Fruit fly (Drosophila melanogaster) whole organism, wandering third instar larva: Measurements from ENCODE around the gene CG42264.

Source experiments
- Abd-B ChIP-seq: fragments of >200 bp; optimal IDR thresholded peaks from 2 replicates; lab custom pipeline; 2017; ENCODE audit warnings: missing biosample characterization, missing genetic modification characterization
- CG32264 ChIP-seq: fragments of 200-800 bp; sonication (Bioruptor generic); optimal IDR thresholded peaks from 2 replicates; lab custom pipeline; 2016; ENCODE audit warnings: missing biosample characterization, missing genetic modification characterization
- CG9705 ChIP-seq: fragments of 200-800 bp; sonication (Bioruptor generic); optimal IDR thresholded peaks from 2 replicates; lab custom pipeline; 2018; ENCODE audit warnings: missing biosample characterization, mild to moderate bottlenecking, missing genetic modification characterization
- CrebA ChIP-seq: fragments of 200-800 bp; sonication (Bioruptor generic); optimal IDR thresholded peaks from 2 replicates; lab custom pipeline; 2016; ENCODE audit warnings: missing biosample characterization, mild to moderate bottlenecking, missing genetic modification characterization, borderline replicate concordance
- Dfd ChIP-seq: fragments of >200 bp; optimal IDR thresholded peaks from 2 replicates; lab custom pipeline; 2017; ENCODE audit warnings: missing biosample characterization, missing genetic modification characterization
- Dif ChIP-seq: fragments of 200-275, 200-300 bp; sonication (Bioruptor generic); optimal IDR thresholded peaks from 2 replicates; lab custom pipeline; 2018; ENCODE audit warnings: missing biosample characterization, missing genetic modification characterization; ENCODE audit not compliant: partially characterized antibody
- GATAd ChIP-seq: sonication (Bioruptor generic); optimal IDR thresholded peaks from 2 replicates; lab custom pipeline; 2016; ENCODE audit warnings: missing biosample characterization, missing genetic modification characterization
- HLH106 ChIP-seq: fragments of 200-800 bp; optimal IDR thresholded peaks from 3 replicates; lab custom pipeline; 2019; ENCODE audit warnings: missing biosample characterization, mild to moderate bottlenecking, missing genetic modification characterization, moderate library complexity
- Hnf4 ChIP-seq: fragments of 200-800 bp; sonication (Bioruptor generic); optimal IDR thresholded peaks from 2 replicates; lab custom pipeline; 2016; ENCODE audit warnings: missing biosample characterization, mild to moderate bottlenecking, missing genetic modification characterization
- Hr78 ChIP-seq: fragments of >200 bp; optimal IDR thresholded peaks from 2 replicates; lab custom pipeline; 2017; ENCODE audit warnings: missing biosample characterization, missing genetic modification characterization
- Hr83 ChIP-seq: fragments of 200-300 bp; sonication (Bioruptor generic); optimal IDR thresholded peaks from 2 replicates; lab custom pipeline; 2016; ENCODE audit warnings: missing biosample characterization, mild to moderate bottlenecking, missing genetic modification characterization, moderate library complexity; ENCODE audit not compliant: poor library complexity, severe bottlenecking
- Jra ChIP-seq: sonication (Bioruptor generic); optimal IDR thresholded peaks from 2 replicates; lab custom pipeline; 2016; ENCODE audit warnings: missing biosample characterization, missing genetic modification characterization
- Mio ChIP-seq: sonication (Bioruptor generic); optimal IDR thresholded peaks from 2 replicates; lab custom pipeline; 2016; ENCODE audit warnings: missing biosample characterization, missing genetic modification characterization
- Myc ChIP-seq: fragments of >200 bp; optimal IDR thresholded peaks from 2 replicates; lab custom pipeline; 2017
- N ChIP-seq: fragments of >200 bp; optimal IDR thresholded peaks from 2 replicates; lab custom pipeline; 2018; ENCODE audit warnings: missing biosample characterization, missing external identifiers, missing genetic modification characterization
- OdsH ChIP-seq: fragments of 200-800 bp; sonication (Bioruptor generic); optimal IDR thresholded peaks from 2 replicates; lab custom pipeline; 2016; ENCODE audit warnings: missing biosample characterization, mild to moderate bottlenecking, missing genetic modification characterization
- Rel ChIP-seq, 2 experiments: fragments of 200-800 bp; sonication (Bioruptor generic) in 1 of 2; optimal IDR thresholded peaks; 2 replicates in 1 of 2; 3 replicates in 1 of 2; lab custom pipeline; 2016 to 2019; ENCODE audit warnings: mild to moderate bottlenecking in 2 of 2, missing biosample characterization in 2 of 2, missing genetic modification characterization in 2 of 2, moderate library complexity in 1 of 2
- Sp1 ChIP-seq: fragments of 200-800 bp; sonication (Bioruptor generic); optimal IDR thresholded peaks from 3 replicates; lab custom pipeline; 2019; ENCODE audit warnings: missing biosample characterization, mild to moderate bottlenecking, missing genetic modification characterization, moderate library complexity
- Vsx2 ChIP-seq: fragments of 200-300, 225-300 bp; sonication (Bioruptor generic); optimal IDR thresholded peaks from 2 replicates; lab custom pipeline; 2018; ENCODE audit warnings: missing biosample characterization, missing genetic modification characterization; ENCODE audit not compliant: partially characterized antibody
- br ChIP-seq: fragments of 200-800 bp; sonication (Bioruptor generic); optimal IDR thresholded peaks from 2 replicates; lab custom pipeline; 2016; ENCODE audit warnings: missing biosample characterization, missing genetic modification characterization
- brk ChIP-seq: fragments of 200-800 bp; sonication (Bioruptor generic); optimal IDR thresholded peaks from 2 replicates; lab custom pipeline; 2016; ENCODE audit warnings: missing biosample characterization, mild to moderate bottlenecking, missing genetic modification characterization
- dl ChIP-seq, 2 experiments: fragments of 175-275, 200-275 bp in 1 of 2; fragments of 200-275 bp in 1 of 2; sonication (Bioruptor generic); optimal IDR thresholded peaks; lab custom pipeline; 2018; ENCODE audit warnings: mild to moderate bottlenecking in 2 of 2, missing biosample characterization in 2 of 2, missing genetic modification characterization in 2 of 2, moderate library complexity in 2 of 2; ENCODE audit not compliant: partially characterized antibody in 2 of 2, insufficient read depth in 1 of 2
- dmrt93B ChIP-seq: fragments of 200-800 bp; sonication (Bioruptor generic); optimal IDR thresholded peaks from 2 replicates; lab custom pipeline; 2018; ENCODE audit warnings: missing biosample characterization, mild to moderate bottlenecking, missing genetic modification characterization
- dsf ChIP-seq: sonication (Bioruptor generic); optimal IDR thresholded peaks from 2 replicates; lab custom pipeline; 2016; ENCODE audit warnings: missing biosample characterization, missing genetic modification characterization, borderline replicate concordance
- ey ChIP-seq: fragments of 200-800 bp; sonication (Bioruptor generic); optimal IDR thresholded peaks from 2 replicates; lab custom pipeline; 2016; ENCODE audit warnings: missing biosample characterization, missing genetic modification characterization
- foxo ChIP-seq, 2 experiments: fragments of 200-800 bp; sonication (Bioruptor generic); optimal IDR thresholded peaks; 2 replicates in 1 of 2; 3 replicates in 1 of 2; lab custom pipeline; 2016 to 2017; ENCODE audit warnings: missing biosample characterization in 2 of 2, missing genetic modification characterization in 2 of 2
- fru ChIP-seq: fragments of 200-800 bp; sonication (Bioruptor generic); optimal IDR thresholded peaks from 3 replicates; lab custom pipeline; 2016; ENCODE audit warnings: missing biosample characterization, mild to moderate bottlenecking, missing genetic modification characterization
- h ChIP-seq: fragments of 200-800 bp; sonication (Bioruptor generic); optimal IDR thresholded peaks from 3 replicates; lab custom pipeline; 2016; ENCODE audit warnings: missing biosample characterization, mild to moderate bottlenecking, missing genetic modification characterization
- jim ChIP-seq: fragments of 175-275, 200-325 bp; sonication (Bioruptor generic); optimal IDR thresholded peaks from 2 replicates; lab custom pipeline; 2016; ENCODE audit warnings: missing biosample characterization, mild to moderate bottlenecking, missing genetic modification characterization
- lola ChIP-seq: fragments of >200 bp; optimal IDR thresholded peaks from 2 replicates; lab custom pipeline; 2017; ENCODE audit warnings: missing biosample characterization, missing genetic modification characterization
- pan ChIP-seq: fragments of >200 bp; optimal IDR thresholded peaks from 2 replicates; lab custom pipeline; 2017
- psq ChIP-seq: fragments of 200-800 bp; sonication (Bioruptor generic); optimal IDR thresholded peaks from 3 replicates; lab custom pipeline; 2017; ENCODE audit warnings: missing biosample characterization, mild to moderate bottlenecking, missing genetic modification characterization, moderate library complexity
- rgr ChIP-seq: fragments of 200-800 bp; sonication (Bioruptor generic); optimal IDR thresholded peaks from 3 replicates; lab custom pipeline; 2016; ENCODE audit warnings: missing biosample characterization, mild to moderate bottlenecking, missing genetic modification characterization
- sage ChIP-seq: fragments of 200-800 bp; sonication (Bioruptor generic); optimal IDR thresholded peaks from 2 replicates; lab custom pipeline; 2016; ENCODE audit warnings: missing biosample characterization, mild to moderate bottlenecking, missing genetic modification characterization
- sv ChIP-seq: fragments of 200-800 bp; sonication (Bioruptor generic); optimal IDR thresholded peaks from 3 replicates; lab custom pipeline; 2016; ENCODE audit warnings: missing biosample characterization, missing genetic modification characterization
- tai ChIP-seq: sonication (Bioruptor generic); optimal IDR thresholded peaks from 2 replicates; lab custom pipeline; 2016; ENCODE audit warnings: missing biosample characterization, missing genetic modification characterization
- usp ChIP-seq: fragments of >200 bp; optimal IDR thresholded peaks from 2 replicates; lab custom pipeline; 2017; ENCODE audit warnings: missing biosample characterization, missing genetic modification characterization
- woc ChIP-seq: sonication (Bioruptor generic); optimal IDR thresholded peaks from 2 replicates; lab custom pipeline; 2016; ENCODE audit warnings: missing biosample characterization, mild to moderate bottlenecking, missing genetic modification characterization

Gene CG42264

DNA sequence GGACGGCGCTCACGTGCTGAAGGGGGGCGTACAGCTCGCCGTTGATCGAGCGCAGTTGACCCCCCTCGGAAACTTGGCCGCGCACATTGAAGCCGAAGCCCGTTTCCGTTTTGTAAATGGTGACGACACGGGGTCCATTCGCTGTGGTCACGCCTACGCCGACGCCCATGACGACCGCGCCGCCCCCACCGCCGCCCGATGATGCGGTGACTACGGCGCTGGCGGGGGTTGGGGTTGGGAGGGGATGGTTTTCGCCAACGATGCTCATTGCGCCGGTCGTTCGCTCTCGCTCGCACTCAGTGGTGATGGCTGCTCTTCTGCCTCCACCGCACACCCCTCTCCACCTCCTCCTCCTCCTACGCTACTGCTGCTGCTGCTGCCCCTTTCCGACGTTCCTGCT lies 39.3 kb downstream of the CG42264 start:
- TF ChIP-seq Dif (GFP tag; lab: Kevin White, UChicago) (no peak), HLH106 (tag; lab: Kevin White, UChicago) (peak; percentile 19), dmrt93B (GFP tag; lab: Kevin White, UChicago) (peak; percentile 10), br (GFP tag; lab: Kevin White, UChicago) (peak; percentile 14), Abd-B (GFP tag; lab: Kevin White, UChicago) (no peak), foxo (GFP tag; optimal IDR thresholded peaks at IDR 0.05; lab: Kevin White, UChicago) (peak in 1 of 2 experiments; percentile 55), Dfd (GFP tag; lab: Kevin White, UChicago) (no peak), ey (GFP tag; lab: Kevin White, UChicago) (peak; percentile 4), jim (GFP tag; lab: Kevin White, UChicago) (no peak), h (GFP tag; lab: Kevin White, UChicago) (no peak), fru (GFP tag; lab: Kevin White, UChicago) (no peak), N (GFP tag; lab: Kevin White, UChicago) (no peak), Sp1 (GFP tag; lab: Kevin White, UChicago) (no peak), Vsx2 (GFP tag; lab: Kevin White, UChicago) (no peak), woc (no peak), rgr (GFP tag; lab: Kevin White, UChicago) (peak; percentile 8)

dm6 chrX:5735268-5735941 lies 41.0 kb downstream of the CG42264 start:
- peak; percentile 18 for TF ChIP-seq dsf (GFP tag; lab: Kevin White, UChicago)
- peak; percentile 48 for TF ChIP-seq CG32264 (GFP tag; lab: Kevin White, UChicago)
- TF ChIP-seq Rel (GFP tag; optimal IDR thresholded peaks at IDR 0.05; lab: Kevin White, UChicago) = no peak
- peak; percentile 16 for TF ChIP-seq Rel (tag; optimal IDR thresholded peaks at IDR 0.05; lab: Kevin White, UChicago)
- peak; percentile 93 for TF ChIP-seq rgr (GFP tag; lab: Kevin White, UChicago)
- TF ChIP-seq usp (GFP tag; lab: Kevin White, UChicago) = no peak
- no peak for TF ChIP-seq GATAd (GFP tag; lab: Kevin White, UChicago)
- TF ChIP-seq brk (GFP tag; lab: Kevin White, UChicago) = peak; percentile 69
- peak; percentile 88 for TF ChIP-seq ey (GFP tag; lab: Kevin White, UChicago)
- TF ChIP-seq Dfd (GFP tag; lab: Kevin White, UChicago) = no peak
- no peak for TF ChIP-seq Abd-B (GFP tag; lab: Kevin White, UChicago)
- no peak for TF ChIP-seq jim (GFP tag; lab: Kevin White, UChicago)
- TF ChIP-seq psq (GFP tag; lab: Kevin White, UChicago) = peak; percentile 88
- TF ChIP-seq OdsH (GFP tag; lab: Kevin White, UChicago) = peak; percentile 85
- TF ChIP-seq lola = no peak
- peak; percentile 52 for TF ChIP-seq Hr83 (GFP tag; lab: Kevin White, UChicago)
- TF ChIP-seq Myc (lab: Kevin White, UChicago) = no peak
- TF ChIP-seq HLH106 (tag; lab: Kevin White, UChicago) = peak; percentile 86
- no peak for TF ChIP-seq Hr78
- no peak for TF ChIP-seq Dif (GFP tag; lab: Kevin White, UChicago)
- TF ChIP-seq tai = no peak
- no peak for TF ChIP-seq N (GFP tag; lab: Kevin White, UChicago)
- TF ChIP-seq Vsx2 (GFP tag; lab: Kevin White, UChicago) = peak; percentile 82
- peak; percentile 85 for TF ChIP-seq Sp1 (GFP tag; lab: Kevin White, UChicago)
- TF ChIP-seq CG9705 (GFP tag; lab: Kevin White, UChicago) = peak; percentile 29
- TF ChIP-seq sage = peak; percentile 43
- TF ChIP-seq dl (GFP tag; optimal IDR thresholded peaks at IDR 0.05; lab: Kevin White, UChicago; ENCODE audit: insufficient read depth in 1 of 2, partially characterized antibody in 2 of 2) = no peak
- peak; percentile 91 for TF ChIP-seq fru (GFP tag; lab: Kevin White, UChicago)
- peak; percentile 47 for TF ChIP-seq sv (GFP tag; lab: Kevin White, UChicago)
- no peak for TF ChIP-seq CrebA (GFP tag; lab: Kevin White, UChicago)
- peak; percentile 66 for TF ChIP-seq dmrt93B (GFP tag; lab: Kevin White, UChicago)
- no peak for TF ChIP-seq Mio (GFP tag; lab: Kevin White, UChicago)
- TF ChIP-seq h (GFP tag; lab: Kevin White, UChicago) = peak; percentile 91
- TF ChIP-seq woc = peak; percentile 70
- peak; percentile 88 for TF ChIP-seq br (GFP tag; lab: Kevin White, UChicago)
- TF ChIP-seq foxo (GFP tag; optimal IDR thresholded peaks at IDR 0.05; lab: Kevin White, UChicago) = peak; percentile 54 to 94
- peak; percentile 89 for TF ChIP-seq Hnf4 (GFP tag; lab: Kevin White, UChicago)
- TF ChIP-seq pan (lab: Kevin White, UChicago) = no peak
- TF ChIP-seq Jra (GFP tag; lab: Kevin White, UChicago) = peak; percentile 67
